Fruit fly (Drosophila melanogaster) whole organism, embryonic: ENCODE results near the gene CG13603.
A peak's percentile ranks its signal among the peaks of the same experiment; 100 is the strongest.

Experiments
- CG10209 ChIP-seq: fragments of 200-800 bp; sonication (Bioruptor generic); optimal IDR thresholded peaks from 3 replicates; lab custom pipeline; 2017; ENCODE audit warnings: missing biosample characterization, mild to moderate bottlenecking, missing genetic modification characterization, missing genetic modification reagents
- scrt ChIP-seq: fragments of 200-800 bp; sonication (Bioruptor generic); optimal IDR thresholded peaks from 2 replicates; lab custom pipeline; 2018; ENCODE audit warnings: missing biosample characterization, mild to moderate bottlenecking, missing genetic modification characterization, moderate library complexity

DNA sequence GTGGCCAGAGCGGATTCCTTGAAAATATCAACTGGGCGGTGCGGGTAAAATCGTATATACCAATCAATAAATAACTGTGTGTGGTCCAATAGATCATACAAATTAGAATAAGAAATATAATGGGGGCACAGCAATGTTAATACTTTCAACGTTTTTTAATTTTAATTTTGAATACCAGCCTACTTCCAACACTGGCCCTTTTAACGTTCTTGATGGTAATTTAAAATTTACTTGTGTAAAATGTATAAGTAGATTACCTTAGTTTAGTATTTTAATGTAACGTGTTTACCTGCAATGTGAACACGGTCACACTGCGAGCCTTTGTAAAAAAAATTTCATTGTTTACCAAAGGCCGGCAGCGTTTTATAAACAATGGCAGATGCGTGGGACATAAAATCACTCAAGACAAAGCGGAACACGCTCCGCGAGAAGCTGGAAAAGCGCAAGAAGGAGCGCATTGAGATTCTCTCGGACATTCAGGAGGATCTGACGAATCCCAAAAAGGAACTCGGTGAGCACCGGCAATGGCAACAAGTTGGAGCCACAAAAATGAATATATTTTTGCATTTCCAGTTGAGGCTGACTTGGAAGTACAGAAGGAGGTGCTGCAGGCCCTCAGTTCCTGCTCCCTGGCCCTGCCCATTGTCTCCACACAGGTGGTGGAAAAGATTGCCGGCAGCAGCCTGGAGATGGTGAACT, 45.6 kb upstream of the CG13603 start, which contains the start of the genes KrT95D and Mettl3:
- no peak for TF ChIP-seq CG10209 (GFP tag; lab: Kevin White, UChicago)
- TF ChIP-seq scrt (GFP tag; lab: Kevin White, UChicago), result peak; percentile 81
